Worm (Caenorhabditis elegans) whole organism, L4 larva: Measurements from ENCODE around the gene nhr-155.

ENCODE experiments used
- F26F4.8 ChIP-seq: fragments of 200-800 bp; sonication (Bioruptor generic); conservative IDR thresholded peaks from 2 replicates; pipeline ENCODE4 v1.3.6; 2022; ENCODE audit warnings: missing genetic modification characterization, missing compliant biosample characterization
- F37D6.2 ChIP-seq: sonication (generic microtip); optimal IDR thresholded peaks from 2 replicates; lab custom pipeline; 2016; ENCODE audit warnings: mild to moderate bottlenecking, missing genetic modification characterization, missing compliant biosample characterization
- R02D3.7 ChIP-seq: fragments of 150-350 bp; sonication (generic microtip); optimal IDR thresholded peaks from 3 replicates; lab custom pipeline; 2014; ENCODE audit warnings: missing biosample characterization, missing genetic modification characterization
- Y105C5A.15 ChIP-seq: fragments of 200-800 bp; sonication (Bioruptor generic); IDR thresholded peaks from 2 replicates; pipeline ENCODE4 v1.3.6; 2022; ENCODE audit warnings: missing genetic modification characterization, missing compliant biosample characterization
- ZK337.2 ChIP-seq: fragments of 200-800 bp; sonication (Bioruptor generic); IDR thresholded peaks from 2 replicates; pipeline ENCODE4 v1.3.6; 2022; ENCODE audit warnings: missing genetic modification reagents, missing genetic modification characterization, missing compliant biosample characterization
- arid-1 ChIP-seq: fragments of 200-800 bp; sonication (Bioruptor generic); conservative IDR thresholded peaks from 2 replicates; pipeline ENCODE4 v1.3.6; 2022; ENCODE audit warnings: missing genetic modification reagents, missing genetic modification characterization, missing compliant biosample characterization
- attf-4 ChIP-seq: sonication (generic microtip); optimal IDR thresholded peaks from 3 replicates; lab custom pipeline; 2017; ENCODE audit warnings: missing biosample characterization, missing genetic modification characterization
- ceh-44 ChIP-seq: fragments of 200-800 bp; sonication (Bioruptor generic); IDR thresholded peaks from 2 replicates; pipeline ENCODE4 v1.3.6; 2022; ENCODE audit warnings: missing genetic modification reagents, missing genetic modification characterization, missing compliant biosample characterization
- ceh-62 ChIP-seq: sonication (generic microtip); optimal IDR thresholded peaks from 2 replicates; lab custom pipeline; 2017; ENCODE audit warnings: missing biosample characterization, missing genetic modification characterization
- ceh-82 ChIP-seq: sonication (generic microtip); optimal IDR thresholded peaks from 2 replicates; lab custom pipeline; 2017; ENCODE audit warnings: missing biosample characterization, missing genetic modification characterization
- daf-19 ChIP-seq: fragments of 200-800 bp; sonication (Bioruptor generic); conservative IDR thresholded peaks from 2 replicates; pipeline ENCODE4 v1.3.6; 2022; ENCODE audit warnings: missing genetic modification characterization, missing compliant biosample characterization
- daf-8 ChIP-seq: fragments of 200-800 bp; sonication (Bioruptor generic); IDR thresholded peaks from 2 replicates; pipeline ENCODE4 v1.3.6; 2022; ENCODE audit warnings: missing genetic modification characterization, missing compliant biosample characterization
- dmd-8 ChIP-seq: fragments of 200-800 bp; sonication (Bioruptor generic); IDR thresholded peaks from 2 replicates; pipeline ENCODE4 v1.3.6; 2022; ENCODE audit warnings: missing genetic modification characterization, missing compliant biosample characterization
- dmd-9 ChIP-seq: fragments of 200-800 bp; sonication (Bioruptor generic); IDR thresholded peaks from 2 replicates; pipeline ENCODE4 v1.3.6; 2022; ENCODE audit warnings: missing genetic modification reagents, missing genetic modification characterization, missing compliant biosample characterization
- duxl-1 ChIP-seq: sonication (generic microtip); optimal IDR thresholded peaks from 2 replicates; lab custom pipeline; 2016; ENCODE audit warnings: mild to moderate bottlenecking, missing genetic modification characterization, moderate library complexity, missing compliant biosample characterization; ENCODE audit not compliant: poor library complexity
- gei-8 ChIP-seq: fragments of 200-800 bp; sonication (Bioruptor generic); optimal IDR thresholded peaks from 2 replicates; lab custom pipeline; 2018; ENCODE audit warnings: mild to moderate bottlenecking, missing genetic modification characterization, missing compliant biosample characterization
- hif-1 ChIP-seq, 2 experiments: sonication (generic microtip); optimal IDR thresholded peaks; 2 replicates each; lab custom pipeline; 2016 to 2017; ENCODE audit warnings: missing compliant biosample characterization in 2 of 2, missing genetic modification characterization in 2 of 2, missing genetic modification reagents in 2 of 2, missing genotype in 2 of 2, mild to moderate bottlenecking in 1 of 2
- hlh-30 ChIP-seq: sonication (generic microtip); optimal IDR thresholded peaks from 2 replicates; lab custom pipeline; 2017; ENCODE audit warnings: antibody characterized with exemption, mild to moderate bottlenecking, missing genetic modification characterization, missing compliant biosample characterization; ENCODE audit not compliant: insufficient read depth
- hmg-1.1 ChIP-seq: fragments of 200-800 bp; sonication (Bioruptor generic); IDR thresholded peaks from 2 replicates; pipeline ENCODE4 v1.3.6; 2022; ENCODE audit warnings: missing genetic modification reagents, missing genetic modification characterization, missing compliant biosample characterization
- lin-1 ChIP-seq: fragments of 200-800 bp; sonication (Bioruptor generic); IDR thresholded peaks from 2 replicates; pipeline ENCODE4 v1.3.6; 2022; ENCODE audit warnings: missing genetic modification reagents, missing genetic modification characterization, missing compliant biosample characterization
- lin-38 ChIP-seq: fragments of 200-800 bp; sonication (Bioruptor generic); IDR thresholded peaks from 2 replicates; pipeline ENCODE4 v1.3.6; 2022; ENCODE audit warnings: missing genetic modification reagents, missing genetic modification characterization, missing compliant biosample characterization
- lin-39 ChIP-seq: fragments of 150-350 bp; optimal IDR thresholded peaks from 2 replicates; lab custom pipeline; 2014; ENCODE audit warnings: missing biosample characterization, missing genetic modification reagents, missing genetic modification characterization
- lsy-2 ChIP-seq, 2 experiments: fragments of 150-350 bp in 1 of 2; sonication (generic microtip) in 1 of 2; optimal IDR thresholded peaks; 2 replicates each; lab custom pipeline; 2014 to 2017; ENCODE audit warnings: missing biosample characterization in 2 of 2, missing genetic modification characterization in 2 of 2
- madf-9 ChIP-seq: fragments of 200-800 bp; sonication (Bioruptor generic); conservative IDR thresholded peaks from 2 replicates; pipeline ENCODE4 v1.3.6; 2022; ENCODE audit warnings: missing genetic modification reagents, missing genetic modification characterization, missing compliant biosample characterization
- mdt-29 ChIP-seq: fragments of 200-800 bp; sonication (Bioruptor generic); IDR thresholded peaks from 2 replicates; pipeline ENCODE4 v1.3.6; 2022; ENCODE audit warnings: missing genetic modification reagents, missing genetic modification characterization, missing compliant biosample characterization
- nhr-11 ChIP-seq: fragments of 150-350 bp; optimal IDR thresholded peaks from 2 replicates; lab custom pipeline; 2014; ENCODE audit warnings: missing biosample characterization, missing genetic modification characterization
- nhr-237 ChIP-seq: sonication (generic microtip); optimal IDR thresholded peaks from 2 replicates; lab custom pipeline; 2017; ENCODE audit warnings: missing biosample characterization, missing genetic modification characterization
- nhr-48 ChIP-seq: sonication (generic microtip); optimal IDR thresholded peaks from 2 replicates; lab custom pipeline; 2016; ENCODE audit warnings: mild to moderate bottlenecking, missing genetic modification characterization, missing compliant biosample characterization
- nhr-6 ChIP-seq: fragments of 150-350 bp; optimal IDR thresholded peaks from 2 replicates; lab custom pipeline; 2014; ENCODE audit warnings: missing biosample characterization, missing genetic modification characterization
- rbr-2 ChIP-seq: sonication (generic microtip); optimal IDR thresholded peaks from 2 replicates; lab custom pipeline; 2016; ENCODE audit warnings: missing genotype, missing genetic modification characterization, missing compliant biosample characterization
- saeg-2 ChIP-seq: fragments of 200-800 bp; sonication (Bioruptor generic); IDR thresholded peaks from 2 replicates; pipeline ENCODE4 v1.3.6; 2022; ENCODE audit warnings: missing genetic modification reagents, missing genetic modification characterization, missing compliant biosample characterization
- sdz-12 ChIP-seq: fragments of 200-800 bp; sonication (Bioruptor generic); optimal IDR thresholded peaks from 2 replicates; lab custom pipeline; 2018; ENCODE audit warnings: mild to moderate bottlenecking, missing genetic modification characterization, missing compliant biosample characterization
- unc-39 ChIP-seq: sonication (generic microtip); optimal IDR thresholded peaks from 2 replicates; lab custom pipeline; 2017; ENCODE audit warnings: missing biosample characterization, missing genetic modification characterization
- unc-62 ChIP-seq, 3 experiments: fragments of 150-350 bp in 1 of 3; sonication (generic microtip); optimal IDR thresholded peaks in 2 of 3; peaks in 1 of 3; 1 replicate in 1 of 3; 2 replicates in 2 of 3; lab custom pipeline; 2014 to 2017; ENCODE audit warnings: missing biosample characterization in 3 of 3, missing genetic modification characterization in 3 of 3, missing genetic modification reagents in 3 of 3, missing genotype in 1 of 3
- vab-7 ChIP-seq: fragments of 200-800 bp; sonication (Bioruptor generic); IDR thresholded peaks from 2 replicates; pipeline ENCODE4 v1.3.6; 2022; ENCODE audit warnings: missing genetic modification reagents, missing genetic modification characterization, missing compliant biosample characterization
- zip-2 ChIP-seq: fragments of 150-350 bp; optimal IDR thresholded peaks from 2 replicates; lab custom pipeline; 2014; ENCODE audit warnings: missing biosample characterization, missing genetic modification characterization
- ztf-11 ChIP-seq: fragments of 150-350 bp; optimal IDR thresholded peaks from 2 replicates; lab custom pipeline; 2014; ENCODE audit warnings: missing biosample characterization, missing genetic modification characterization
- ztf-7 ChIP-seq: fragments of 150-350 bp; optimal IDR thresholded peaks from 2 replicates; lab custom pipeline; 2014; ENCODE audit warnings: missing biosample characterization, missing genetic modification characterization

Gene nhr-155

DNA sequence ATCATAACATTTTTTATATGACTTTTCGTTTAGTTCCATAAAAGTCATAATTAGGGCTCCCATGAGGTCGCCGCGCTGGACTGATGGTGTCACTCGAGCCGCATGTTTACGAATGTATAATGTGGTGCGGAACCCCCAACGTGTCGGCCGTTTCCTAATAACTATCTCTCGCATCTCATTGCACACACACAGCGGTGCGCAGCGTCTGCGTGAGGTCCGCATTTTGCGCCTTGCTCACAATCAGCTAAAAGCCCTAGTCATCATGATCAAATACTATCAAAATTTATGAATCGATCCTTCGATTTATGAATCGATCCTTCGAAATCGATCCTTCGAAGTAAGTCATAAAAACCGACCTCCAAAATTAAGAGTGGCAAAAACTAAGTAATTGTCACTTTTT is 20.7 kb downstream of the nhr-155 start, which contains the start of gene srx-7:
TSS of gene srx-7 (plus strand) at position 256 of the 400 bp plus-strand sequence.
- TF ChIP-seq zip-2 (tag; lab: Kevin White, UChicago) (no peak), hmg-1.1 (GFP tag; lab: Robert Waterston, UW) (no peak), ceh-44 (GFP tag; lab: Robert Waterston, UW) (peak; percentile 86)

DNA sequence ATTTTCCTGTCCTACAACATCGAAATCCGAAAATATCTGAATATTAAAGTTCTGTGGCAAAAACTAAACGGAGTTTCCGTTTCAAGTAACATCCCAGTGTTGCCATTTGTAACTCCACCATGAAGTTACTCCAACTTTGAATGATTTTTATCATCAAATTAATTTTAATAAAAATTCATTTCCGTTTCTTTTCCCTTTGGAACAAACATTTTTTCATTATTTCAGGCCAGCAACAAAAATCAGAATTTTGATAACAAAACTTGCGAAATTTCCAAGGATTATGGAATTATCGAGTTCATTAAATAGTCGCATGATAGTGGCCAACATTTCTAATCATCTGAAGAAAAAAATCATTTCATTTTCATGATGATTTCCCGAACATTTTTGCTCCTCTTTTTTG is 23.6 kb downstream of the nhr-155 start, which contains the start of gene C14C6.2:
TSS of gene C14C6.2 (plus strand) at position 301 of the 400 bp plus-strand sequence.
- TF ChIP-seq nhr-11 (tag; lab: Kevin White, UChicago) (no peak), lin-1 (GFP tag; lab: Robert Waterston, UW) (no peak), vab-7 (GFP tag; lab: Robert Waterston, UW) (no peak), nhr-48 (no peak), unc-62 (GFP tag; optimal IDR thresholded peaks at IDR 0.05 in 1 of 2; lab: Kevin White, UChicago) (no peak), unc-62 (tag; optimal IDR thresholded peaks at IDR 0.05; lab: Kevin White, UChicago) (no peak), ztf-7 (tag; lab: Kevin White, UChicago) (no peak), hif-1 (tag; optimal IDR thresholded peaks at IDR 0.05; lab: Kevin White, UChicago) (no peak), R02D3.7 (tag; lab: Kevin White, UChicago) (no peak), F37D6.2 (tag; lab: Kevin White, UChicago) (no peak), rbr-2 (tag; lab: Kevin White, UChicago) (no peak), sdz-12 (no peak)

DNA sequence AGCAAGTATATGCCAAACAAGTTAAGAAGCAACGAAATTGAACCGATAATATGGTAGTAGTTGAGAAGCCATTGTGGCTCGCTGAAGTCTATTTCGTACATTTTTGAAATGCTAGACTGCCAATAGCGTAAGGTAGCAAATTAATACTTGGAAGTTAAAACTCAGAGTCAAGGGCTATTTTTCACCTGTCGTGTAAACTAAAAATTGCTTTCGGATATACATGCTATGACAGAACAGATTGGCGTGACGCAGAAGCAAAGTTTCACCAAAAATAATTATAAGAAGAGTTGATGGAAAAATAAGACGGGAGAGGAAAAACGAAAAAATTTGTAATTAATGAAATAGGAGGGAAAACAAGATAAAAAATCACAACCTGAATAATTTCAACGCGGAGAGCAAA is 26.7 kb downstream of the nhr-155 start, which contains the start of gene sri-73:
TSS of gene sri-73 (minus strand) at position 101 of the 400 bp plus-strand sequence.
- TF ChIP-seq mdt-29 (no peak), ztf-11 (tag; lab: Kevin White, UChicago) (no peak), ceh-82 (tag; lab: Kevin White, UChicago) (no peak), dmd-8 (GFP tag; lab: Robert Waterston, UW) (no peak), attf-4 (tag; lab: Kevin White, UChicago) (no peak), unc-39 (tag; lab: Kevin White, UChicago) (no peak), duxl-1 (tag; lab: Kevin White, UChicago) (no peak), daf-8 (no peak)
- TF ChIP-seq, all 104 proteins: peak for 0

DNA sequence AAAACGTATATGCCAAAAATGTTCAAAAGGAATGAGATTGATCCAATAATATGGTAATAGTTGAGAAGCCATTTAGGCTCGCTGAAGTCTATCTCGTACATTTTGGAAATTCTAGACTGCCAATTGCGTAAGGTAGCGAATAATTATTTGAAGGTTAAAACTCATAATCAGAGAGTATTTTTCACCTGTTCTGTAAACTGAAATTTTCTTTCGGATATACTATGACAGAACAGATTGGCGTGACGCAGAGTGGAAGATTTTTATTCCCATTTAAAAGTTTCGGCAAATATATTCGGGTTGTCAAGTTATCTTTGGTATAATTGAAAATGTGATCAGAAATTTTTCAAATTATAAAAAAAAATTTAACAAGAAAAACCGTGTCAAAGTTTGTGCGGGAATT is 28.8 kb downstream of the nhr-155 start, which contains the start of gene sri-72:
TSS of gene sri-72 (minus strand) at position 101 of the 400 bp plus-strand sequence.
- TF ChIP-seq saeg-2 (GFP tag; lab: Robert Waterston, UW) (no peak), arid-1 (GFP tag; lab: Robert Waterston, UW) (no peak), daf-19 (GFP tag; lab: Robert Waterston, UW) (no peak), unc-62 (GFP tag; optimal IDR thresholded peaks at IDR 0.05 in 1 of 2; lab: Kevin White, UChicago) (no peak), unc-62 (tag; optimal IDR thresholded peaks at IDR 0.05; lab: Kevin White, UChicago) (no peak), nhr-11 (tag; lab: Kevin White, UChicago) (no peak), hmg-1.1 (GFP tag; lab: Robert Waterston, UW) (no peak), ceh-62 (tag; lab: Kevin White, UChicago) (no peak), nhr-237 (tag; lab: Kevin White, UChicago) (no peak), Y105C5A.15 (GFP tag; lab: Robert Waterston, UW) (no peak), ZK337.2 (GFP tag; lab: Robert Waterston, UW) (no peak), nhr-6 (tag; lab: Kevin White, UChicago) (no peak), lsy-2 (tag; optimal IDR thresholded peaks at IDR 0.05; lab: Kevin White, UChicago) (no peak), F26F4.8 (GFP tag; lab: Robert Waterston, UW) (no peak), dmd-9 (GFP tag; lab: Robert Waterston, UW) (no peak), madf-9 (no peak), gei-8 (GFP tag; lab: Kevin White, UChicago) (no peak), lin-39 (tag; lab: Kevin White, UChicago) (no peak), hlh-30 (tag; lab: Kevin White, UChicago) (no peak), lin-38 (no peak), unc-39 (tag; lab: Kevin White, UChicago) (no peak)
